Fruit fly (Drosophila melanogaster): Measurements from ENCODE around the gene RpL40.

The RpL40 gene

DNA sequence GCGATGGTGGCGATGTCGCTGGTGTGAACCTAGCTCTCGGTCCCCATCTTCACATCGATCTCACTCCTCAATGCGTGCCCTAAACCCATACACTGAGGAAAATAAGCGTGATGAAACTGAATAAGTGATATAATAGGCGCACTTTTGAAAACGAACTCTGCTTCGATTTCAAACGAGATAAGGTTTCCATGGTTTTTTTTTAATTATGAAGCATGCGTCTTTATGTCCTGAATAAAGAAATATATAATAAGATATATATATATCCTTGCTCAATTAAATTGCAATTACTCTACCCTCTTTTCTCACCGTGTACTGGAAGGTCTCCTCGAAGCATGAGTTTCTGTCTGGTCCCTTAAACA is 4.6 kb upstream of the RpL40 start (continued):
- TF ChIP-seq CG34376 (GFP tag; optimal IDR thresholded peaks at IDR 0.05) (no peak), jumu (GFP tag; optimal IDR thresholded peaks at IDR 0.05) (peak; percentile 21), CG15601 (tag; optimal IDR thresholded peaks at IDR 0.05) (peak; percentile 76), hkb (optimal IDR thresholded peaks at IDR 0.05) (no peak), hkb (GFP tag; IDR thresholded peaks at IDR 0.05) (peak; percentile 48; the same call in 1 of the 2 replicates), Lim3 (GFP tag; IDR thresholded peaks at IDR 0.05) (no peak), Atf-2 (GFP tag; optimal IDR thresholded peaks at IDR 0.05) (no peak), CG7271 (tag; optimal IDR thresholded peaks at IDR 0.05) (no peak), MBD-R2 (GFP tag; IDR thresholded peaks at IDR 0.05) (no peak; the same call in 1 of the 2 replicates), hbn (GFP tag; IDR thresholded peaks at IDR 0.05; ENCODE audit: partially characterized antibody) (no peak), cad (GFP tag; optimal IDR thresholded peaks at IDR 0.05) (no peak), CG43689 (GFP tag; IDR thresholded peaks at IDR 0.05) (no peak), cg (GFP tag; optimal IDR thresholded peaks at IDR 0.05) (no peak), CG5245 (GFP tag; optimal IDR thresholded peaks at IDR 0.05) (peak; percentile 26), CG12942 (GFP tag; optimal IDR thresholded peaks at IDR 0.05) (peak; percentile 32), Hey (tag; optimal IDR thresholded peaks at IDR 0.05) (no peak), Doc2 (GFP tag; IDR thresholded peaks at IDR 0.05) (no peak), Gsc (GFP tag; IDR thresholded peaks at IDR 0.05) (no peak), CG10462 (GFP tag; optimal IDR thresholded peaks at IDR 0.05) (peak; percentile 31), hth (optimal IDR thresholded peaks at IDR 0.05) (no peak), CG13287 (GFP tag; IDR thresholded peaks at IDR 0.05; ENCODE audit: partially characterized antibody) (no peak), Mad (GFP tag; optimal IDR thresholded peaks at IDR 0.05) (no peak), kay (GFP tag; optimal IDR thresholded peaks at IDR 0.05) (peak; percentile 30), CG4617 (GFP tag; optimal IDR thresholded peaks at IDR 0.05; ENCODE audit: borderline replicate concordance) (no peak), CG16813 (GFP tag; IDR thresholded peaks at IDR 0.05; ENCODE audit: partially characterized antibody) (no peak), CG2678 (tag; optimal IDR thresholded peaks at IDR 0.05) (peak; percentile 80), Drgx (GFP tag; IDR thresholded peaks at IDR 0.05) (peak; percentile 46; the same call in 1 of the 2 replicates), Ets65A (GFP tag) (no peak), Myb (GFP tag; optimal IDR thresholded peaks at IDR 0.05) (no peak), Fer1 (GFP tag; optimal IDR thresholded peaks at IDR 0.05) (peak; percentile 11), CG3065 (GFP tag; optimal IDR thresholded peaks at IDR 0.05) (no peak), CG1647 (GFP tag; optimal IDR thresholded peaks at IDR 0.05) (no peak), dimm (GFP tag; IDR thresholded peaks at IDR 0.05) (no peak), ftz-f1 (GFP tag; optimal IDR thresholded peaks at IDR 0.05) (no peak), CG3838 (GFP tag; optimal IDR thresholded peaks at IDR 0.05) (no peak), Nf-YB (GFP tag; optimal IDR thresholded peaks at IDR 0.05) (peak; percentile 49), tna (GFP tag; IDR thresholded peaks at IDR 0.05; ENCODE audit: partially characterized antibody) (no peak), CG11696 (GFP tag; IDR thresholded peaks at IDR 0.05) (no peak), slbo (GFP tag; IDR thresholded peaks at IDR 0.05) (peak; percentile 56), dmrt99B (tag; optimal IDR thresholded peaks at IDR 0.05) (peak; percentile 42), Vsx1 (GFP tag; optimal IDR thresholded peaks at IDR 0.05) (peak; percentile 51), pho (GFP tag; optimal IDR thresholded peaks at IDR 0.05) (no peak), CG2889 (GFP tag; IDR thresholded peaks at IDR 0.05) (no peak), stwl (tag; optimal IDR thresholded peaks at IDR 0.05) (peak; percentile 56), CG17612 (GFP tag; IDR thresholded peaks at IDR 0.05) (no peak), Pdp1 (GFP tag; optimal IDR thresholded peaks at IDR 0.05) (peak in 1 of 2 experiments; percentile 35), Hsf (GFP tag; optimal IDR thresholded peaks at IDR 0.05) (peak; percentile 18), fd96Cb (tag; optimal IDR thresholded peaks at IDR 0.05) (peak; percentile 47), CG13624 (GFP tag; optimal IDR thresholded peaks at IDR 0.05) (no peak), cas (GFP tag; IDR thresholded peaks at IDR 0.05) (no peak), Sox100B (GFP tag; optimal IDR thresholded peaks at IDR 0.05) (peak; percentile 37), CG10654 (GFP tag; optimal IDR thresholded peaks at IDR 0.05) (peak; percentile 42), CG34422 (GFP tag; IDR thresholded peaks at IDR 0.05) (0 out of 3 replicates have a peak, but pooled peaks have one; percentile 8)

All from whole organism, embryonic.